Worm (Caenorhabditis elegans) whole organism, mixed stage, embryonic: ENCODE results near the gene try-10.

Experiments
- elt-3 ChIP-seq: fragments of 150-350 bp; optimal IDR thresholded peaks from 2 replicates; lab custom pipeline; 2014; ENCODE audit warnings: missing biosample characterization, missing genetic modification characterization
- mab-5 ChIP-seq: fragments of 150-350 bp; optimal IDR thresholded peaks from 2 replicates; lab custom pipeline; 2014; ENCODE audit warnings: missing biosample characterization, missing genetic modification characterization
- mep-1 ChIP-seq: fragments of 150-350 bp; optimal IDR thresholded peaks from 2 replicates; lab custom pipeline; 2017; ENCODE audit warnings: missing biosample characterization, missing genetic modification reagents, missing genetic modification characterization, inconsistent platforms
- nhr-12 ChIP-seq: fragments of 150-350 bp; optimal IDR thresholded peaks from 2 replicates; lab custom pipeline; 2014; ENCODE audit warnings: missing biosample characterization, missing genetic modification characterization
- nhr-237 ChIP-seq: fragments of 150-350 bp; optimal IDR thresholded peaks from 2 replicates; lab custom pipeline; 2014; ENCODE audit warnings: missing biosample characterization, missing genetic modification characterization
- pha-4 ChIP-seq: fragments of 150-350 bp; optimal IDR thresholded peaks from 2 replicates; lab custom pipeline; 2018; ENCODE audit warnings: missing biosample characterization, missing genetic modification reagents, missing genetic modification characterization
- unc-62 ChIP-seq: fragments of 150-350 bp; optimal IDR thresholded peaks from 2 replicates; lab custom pipeline; 2014; ENCODE audit warnings: missing biosample characterization, missing genetic modification reagents, missing genetic modification characterization

ce11 chrV:13028871-13029270, 15.8 kb upstream of the try-10 start:
- TF ChIP-seq nhr-237, result no peak
- TF ChIP-seq elt-3 (tag; lab: Kevin White, UChicago), result no peak
- TF ChIP-seq mab-5 (tag; lab: Kevin White, UChicago), result no peak
- no peak for TF ChIP-seq nhr-12 (tag; lab: Kevin White, UChicago)
- no peak for TF ChIP-seq pha-4 (tag; lab: Kevin White, UChicago)
- no peak for TF ChIP-seq unc-62
- TF ChIP-seq mep-1 (tag; lab: Kevin White, UChicago), result no peak
